Worm (Caenorhabditis elegans) whole organism, mixed stage, embryonic: ENCODE measurements around the gene lim-4.

ENCODE experiments used
- M03D4.4 ChIP-seq: sonication (generic microtip); optimal IDR thresholded peaks from 2 replicates; lab custom pipeline; 2017; ENCODE audit warnings: mild to moderate bottlenecking, missing genetic modification characterization, missing compliant biosample characterization
- bed-3 ChIP-seq: fragments of 200-800 bp; sonication (Bioruptor generic); optimal IDR thresholded peaks from 3 replicates; lab custom pipeline; 2018; ENCODE audit warnings: mild to moderate bottlenecking, missing genetic modification characterization, moderate library complexity, missing compliant biosample characterization
- blmp-1 ChIP-seq: fragments of 150-350 bp; optimal IDR thresholded peaks from 2 replicates; lab custom pipeline; 2014; ENCODE audit warnings: missing biosample characterization, missing genetic modification characterization
- ceh-39 ChIP-seq: fragments of 150-350 bp; optimal IDR thresholded peaks from 2 replicates; lab custom pipeline; 2014; ENCODE audit warnings: missing biosample characterization, missing genetic modification characterization
- ceh-43 ChIP-seq: fragments of 200-800 bp; sonication (Bioruptor generic); optimal IDR thresholded peaks from 2 replicates; lab custom pipeline; 2018; ENCODE audit warnings: mild to moderate bottlenecking, missing genetic modification characterization, moderate library complexity, missing compliant biosample characterization
- ceh-83 ChIP-seq: fragments of 200-800 bp; sonication (Bioruptor generic); optimal IDR thresholded peaks from 2 replicates; lab custom pipeline; 2018; ENCODE audit warnings: mild to moderate bottlenecking, missing genetic modification characterization, missing compliant biosample characterization
- ces-1 ChIP-seq: fragments of 150-350 bp; optimal IDR thresholded peaks from 2 replicates; lab custom pipeline; 2014; ENCODE audit warnings: missing biosample characterization, missing genetic modification reagents, missing genetic modification characterization
- cnd-1 ChIP-seq: fragments of 200-800 bp; sonication (Bioruptor generic); optimal IDR thresholded peaks from 2 replicates; lab custom pipeline; 2018; ENCODE audit warnings: mild to moderate bottlenecking, missing genetic modification characterization, missing compliant biosample characterization
- drap-1 ChIP-seq: fragments of 200-800 bp; sonication (Bioruptor generic); optimal IDR thresholded peaks from 3 replicates; lab custom pipeline; 2018; ENCODE audit warnings: mild to moderate bottlenecking, missing genetic modification characterization, missing compliant biosample characterization
- elt-3 ChIP-seq: fragments of 150-350 bp; optimal IDR thresholded peaks from 2 replicates; lab custom pipeline; 2014; ENCODE audit warnings: missing biosample characterization, missing genetic modification characterization
- flh-1 ChIP-seq: fragments of 200-800 bp; sonication (Bioruptor generic); optimal IDR thresholded peaks from 2 replicates; lab custom pipeline; 2018; ENCODE audit warnings: mild to moderate bottlenecking, missing genetic modification characterization, moderate library complexity, missing compliant biosample characterization
- ham-2 ChIP-seq: fragments of 200-800 bp; sonication (Bioruptor generic); optimal IDR thresholded peaks from 2 replicates; lab custom pipeline; 2018; ENCODE audit warnings: mild to moderate bottlenecking, missing genetic modification characterization, missing compliant biosample characterization
- hlh-1 ChIP-seq: fragments of 150-350 bp; optimal IDR thresholded peaks from 2 replicates; lab custom pipeline; 2014; ENCODE audit warnings: missing biosample characterization, missing genetic modification reagents, missing genetic modification characterization
- lin-32 ChIP-seq: fragments of 200-800 bp; sonication (Bioruptor generic); optimal IDR thresholded peaks from 2 replicates; lab custom pipeline; 2018; ENCODE audit warnings: mild to moderate bottlenecking, missing genetic modification characterization, missing compliant biosample characterization
- lsy-2 ChIP-seq: fragments of 150-350 bp; optimal IDR thresholded peaks from 2 replicates; lab custom pipeline; 2014; ENCODE audit warnings: missing biosample characterization, missing genetic modification characterization
- mab-5 ChIP-seq: fragments of 150-350 bp; optimal IDR thresholded peaks from 2 replicates; lab custom pipeline; 2014; ENCODE audit warnings: missing biosample characterization, missing genetic modification characterization
- mep-1 ChIP-seq: fragments of 150-350 bp; optimal IDR thresholded peaks from 2 replicates; lab custom pipeline; 2017; ENCODE audit warnings: missing biosample characterization, missing genetic modification reagents, missing genetic modification characterization, inconsistent platforms
- mls-2 ChIP-seq: sonication (generic microtip); optimal IDR thresholded peaks from 2 replicates; lab custom pipeline; 2016; ENCODE audit warnings: mild to moderate bottlenecking, missing genetic modification characterization, moderate library complexity, missing compliant biosample characterization
- nhr-2 ChIP-seq: fragments of 150-350 bp; optimal IDR thresholded peaks from 2 replicates; lab custom pipeline; 2014; ENCODE audit warnings: missing biosample characterization, missing genetic modification characterization
- nhr-28 ChIP-seq: fragments of 150-350 bp; optimal IDR thresholded peaks from 2 replicates; lab custom pipeline; 2014; ENCODE audit warnings: missing biosample characterization, missing genetic modification characterization
- nhr-76 ChIP-seq: sonication (generic microtip); optimal IDR thresholded peaks from 2 replicates; lab custom pipeline; 2017; ENCODE audit warnings: missing biosample characterization, missing genetic modification characterization
- pha-4 ChIP-seq: fragments of 150-350 bp; optimal IDR thresholded peaks from 2 replicates; lab custom pipeline; 2018; ENCODE audit warnings: missing biosample characterization, missing genetic modification reagents, missing genetic modification characterization
- sem-2 ChIP-seq: fragments of 200-800 bp; sonication (Bioruptor generic); optimal IDR thresholded peaks from 2 replicates; lab custom pipeline; 2018; ENCODE audit warnings: mild to moderate bottlenecking, missing genetic modification characterization, missing compliant biosample characterization
- snpc-4 ChIP-seq: fragments of 150-350 bp; optimal IDR thresholded peaks from 2 replicates; lab custom pipeline; 2014; ENCODE audit warnings: missing biosample characterization, missing genetic modification characterization
- sptf-1 ChIP-seq: sonication (generic microtip); optimal IDR thresholded peaks from 2 replicates; lab custom pipeline; 2017; ENCODE audit warnings: mild to moderate bottlenecking, missing genetic modification characterization, moderate library complexity, missing compliant biosample characterization
- tbx-8 ChIP-seq: fragments of 200-800 bp; sonication (Bioruptor generic); optimal IDR thresholded peaks from 2 replicates; lab custom pipeline; 2018; ENCODE audit warnings: mild to moderate bottlenecking, missing genetic modification characterization, moderate library complexity, missing compliant biosample characterization
- unc-120 ChIP-seq: sonication (generic microtip); optimal IDR thresholded peaks from 2 replicates; lab custom pipeline; 2017; ENCODE audit warnings: missing genetic modification characterization, missing compliant biosample characterization; ENCODE audit not compliant: poor library complexity, severe bottlenecking
- unc-39 ChIP-seq: fragments of 150-350 bp; optimal IDR thresholded peaks from 2 replicates; lab custom pipeline; 2014; ENCODE audit warnings: missing biosample characterization, missing genetic modification characterization
- unc-62 ChIP-seq: fragments of 150-350 bp; optimal IDR thresholded peaks from 2 replicates; lab custom pipeline; 2014; ENCODE audit warnings: missing biosample characterization, missing genetic modification reagents, missing genetic modification characterization
- zip-8 ChIP-seq: fragments of 150-350 bp; optimal IDR thresholded peaks from 2 replicates; lab custom pipeline; 2014; ENCODE audit warnings: missing biosample characterization, missing genetic modification characterization
- ztf-11 ChIP-seq: fragments of 150-350 bp; optimal IDR thresholded peaks from 2 replicates; lab custom pipeline; 2014; ENCODE audit warnings: missing biosample characterization, missing genetic modification characterization

Gene lim-4

ce11 chrX:3873445-3873844 lies at the start of gene lim-4:
Gene lim-4 (minus strand): TSS chrX:3873545.
- TF ChIP-seq unc-39 (tag; lab: Kevin White, UChicago) (no peak), snpc-4 (tag; lab: Kevin White, UChicago) (no peak), bed-3 (no peak), ceh-43 (GFP tag; lab: Kevin White, UChicago) (no peak), drap-1 (GFP tag; lab: Kevin White, UChicago) (no peak), sem-2 (GFP tag; lab: Kevin White, UChicago) (no peak), flh-1 (GFP tag; lab: Kevin White, UChicago) (no peak), zip-8 (tag; lab: Kevin White, UChicago) (no peak), blmp-1 (tag; lab: Kevin White, UChicago) (no peak), cnd-1 (tag; lab: Kevin White, UChicago) (no peak), hlh-1 (tag; lab: Kevin White, UChicago) (no peak), ceh-39 (no peak), mep-1 (tag; lab: Kevin White, UChicago) (no peak), pha-4 (no peak)

DNA sequence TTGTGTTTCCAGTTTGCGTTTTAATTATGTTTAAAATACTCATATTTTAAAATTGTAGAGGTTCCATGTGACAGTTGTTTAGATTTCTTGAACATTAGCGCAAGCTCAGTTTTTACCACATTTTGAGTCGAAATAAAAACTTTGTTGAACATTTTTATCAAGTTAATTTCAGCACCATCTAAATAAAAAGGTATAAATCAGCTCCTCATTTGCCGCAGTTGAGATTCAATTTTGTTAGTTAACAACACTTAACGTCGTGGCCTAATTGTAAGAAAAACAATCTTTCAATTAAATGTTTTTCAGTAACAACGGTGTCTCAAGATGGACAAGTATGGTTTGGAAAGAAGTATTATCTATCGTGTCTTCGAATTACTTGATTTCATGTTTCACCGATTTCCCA lies 47.4 kb upstream of the lim-4 start:
- no peak for TF ChIP-seq elt-3 (tag; lab: Kevin White, UChicago)
- TF ChIP-seq unc-120 (tag; lab: Kevin White, UChicago), result no peak
- TF ChIP-seq blmp-1 (tag; lab: Kevin White, UChicago), result no peak
- TF ChIP-seq sptf-1 (tag; lab: Kevin White, UChicago), result no peak
- TF ChIP-seq, all 35 proteins: peak for 0

- TF ChIP-seq ceh-43 (GFP tag; lab: Kevin White, UChicago), result no peak
- no peak for TF ChIP-seq ztf-11
- no peak for TF ChIP-seq zip-8 (tag; lab: Kevin White, UChicago)
- no peak for TF ChIP-seq lin-32 (GFP tag; lab: Kevin White, UChicago)
- no peak for TF ChIP-seq ceh-39
- TF ChIP-seq mls-2 (tag; lab: Kevin White, UChicago), result no peak
- no peak for TF ChIP-seq unc-39 (tag; lab: Kevin White, UChicago)
- TF ChIP-seq blmp-1 (tag; lab: Kevin White, UChicago), result no peak
- TF ChIP-seq cnd-1 (tag; lab: Kevin White, UChicago), result no peak
- no peak for TF ChIP-seq ham-2 (GFP tag; lab: Kevin White, UChicago)
- no peak for TF ChIP-seq nhr-28 (tag; lab: Kevin White, UChicago)
Observed at ce11 chrX:3920101-3920500, 46.8 kb upstream of the lim-4 start, which contains the start of gene T22B2.2. Gene T22B2.2 (plus strand): TSS chrX:3920401.

- TF ChIP-seq ceh-43 (GFP tag; lab: Kevin White, UChicago) (no peak), unc-39 (tag; lab: Kevin White, UChicago) (no peak), pha-4 (no peak), lsy-2 (no peak), sem-2 (GFP tag; lab: Kevin White, UChicago) (no peak), snpc-4 (tag; lab: Kevin White, UChicago) (no peak), blmp-1 (tag; lab: Kevin White, UChicago) (no peak), nhr-2 (tag; lab: Kevin White, UChicago) (no peak), mab-5 (no peak), zip-8 (tag; lab: Kevin White, UChicago) (no peak), M03D4.4 (tag; lab: Kevin White, UChicago) (no peak), ztf-11 (no peak), mls-2 (tag; lab: Kevin White, UChicago) (no peak), ces-1 (no peak)
Observed at ce11 chrX:3919689-3920088, 46.3 kb upstream of the lim-4 start.

ce11 chrX:3918182-3918581 lies 44.8 kb upstream of the lim-4 start:
- TF ChIP-seq ztf-11, result no peak
- no peak for TF ChIP-seq tbx-8 (GFP tag; lab: Kevin White, UChicago)
- TF ChIP-seq zip-8 (tag; lab: Kevin White, UChicago), result no peak
- TF ChIP-seq lsy-2, result no peak
- TF ChIP-seq pha-4, result no peak

- TF ChIP-seq nhr-28 (tag; lab: Kevin White, UChicago) (no peak), tbx-8 (GFP tag; lab: Kevin White, UChicago) (no peak), mep-1 (tag; lab: Kevin White, UChicago) (no peak), blmp-1 (tag; lab: Kevin White, UChicago) (no peak), nhr-2 (tag; lab: Kevin White, UChicago) (no peak), cnd-1 (tag; lab: Kevin White, UChicago) (no peak), lin-32 (GFP tag; lab: Kevin White, UChicago) (no peak), unc-39 (tag; lab: Kevin White, UChicago) (no peak), bed-3 (no peak), hlh-1 (tag; lab: Kevin White, UChicago) (no peak), nhr-76 (tag; lab: Kevin White, UChicago) (no peak), snpc-4 (tag; lab: Kevin White, UChicago) (no peak), ceh-83 (GFP tag; lab: Kevin White, UChicago) (no peak), ces-1 (no peak), ceh-43 (GFP tag; lab: Kevin White, UChicago) (no peak), unc-62 (no peak)
Observed at ce11 chrX:3917013-3917412, 43.7 kb upstream of the lim-4 start, which contains the start of gene T22B2.3. Gene T22B2.3 (plus strand): TSS chrX:3917313.
